Worm (Caenorhabditis elegans) whole organism, L1 larva: ENCODE data around the gene K09F6.15.
"Not testable (repeated sequence)": the region's sequence is repeated elsewhere in the genome, so short reads cannot be mapped to it uniquely, and the experiment has no call there.

Source experiments
- C34B4.2 ChIP-seq: sonication (generic microtip); optimal IDR thresholded peaks from 2 replicates; lab custom pipeline; 2017; ENCODE audit warnings: mild to moderate bottlenecking, missing genetic modification characterization, missing compliant biosample characterization
- F16B12.6 ChIP-seq: fragments of 150-350 bp; optimal IDR thresholded peaks from 2 replicates; lab custom pipeline; 2014; ENCODE audit warnings: missing biosample characterization, missing genetic modification characterization
- Y116A8C.19 ChIP-seq: sonication (generic microtip); optimal IDR thresholded peaks from 2 replicates; lab custom pipeline; 2016; ENCODE audit warnings: missing compliant biosample characterization, missing genetic modification characterization, borderline replicate concordance
- ama-1 ChIP-seq: fragments of 150-350 bp; optimal IDR thresholded peaks from 2 replicates; lab custom pipeline; 2014
- ceh-63 ChIP-seq: fragments of 200-800 bp; sonication (Bioruptor generic); optimal IDR thresholded peaks from 2 replicates; lab custom pipeline; 2018; ENCODE audit warnings: mild to moderate bottlenecking, missing genetic modification characterization, missing compliant biosample characterization
- ceh-8 ChIP-seq: fragments of 200-800 bp; sonication (Bioruptor generic); optimal IDR thresholded peaks from 2 replicates; lab custom pipeline; 2018; ENCODE audit warnings: mild to moderate bottlenecking, missing genetic modification characterization, moderate library complexity, missing compliant biosample characterization
- ceh-88 ChIP-seq: fragments of 200-800 bp; sonication (Bioruptor generic); IDR thresholded peaks from 2 replicates; pipeline ENCODE4 v1.3.6; 2022; ENCODE audit warnings: missing genetic modification characterization, missing compliant biosample characterization
- dpl-1 ChIP-seq, 3 experiments: fragments of 150-350 bp in 2 of 3; sonication (generic microtip) in 1 of 3; optimal IDR thresholded peaks; 2 replicates each; lab custom pipeline; 2014 to 2017; ENCODE audit warnings: missing biosample characterization in 3 of 3, missing genetic modification characterization in 3 of 3, missing genetic modification reagents in 3 of 3
- efl-1 ChIP-seq, 4 experiments: fragments of 150-350 bp; optimal IDR thresholded peaks in 3 of 4; peaks in 1 of 4; 1 replicate in 1 of 4; 2 replicates in 3 of 4; lab custom pipeline; 2014; ENCODE audit warnings: missing biosample characterization in 2 of 4, missing genetic modification characterization in 2 of 4, missing genetic modification reagents in 2 of 4
- egl-27 ChIP-seq, 2 experiments: fragments of 150-350 bp in 1 of 2; sonication (generic microtip); optimal IDR thresholded peaks; 3 replicates each; lab custom pipeline; 2017 to 2018; ENCODE audit warnings: missing biosample characterization in 2 of 2, missing genetic modification characterization in 2 of 2, missing genetic modification reagents in 2 of 2
- fkh-10 ChIP-seq: sonication (generic microtip); optimal IDR thresholded peaks from 2 replicates; lab custom pipeline; 2017; ENCODE audit warnings: missing biosample characterization, missing genetic modification reagents, missing genetic modification characterization
- fos-1 ChIP-seq: fragments of 150-350 bp; optimal IDR thresholded peaks from 2 replicates; lab custom pipeline; 2014; ENCODE audit warnings: missing biosample characterization, missing genetic modification characterization
- irx-1 ChIP-seq: sonication (generic microtip); optimal IDR thresholded peaks from 2 replicates; lab custom pipeline; 2016; ENCODE audit warnings: missing genetic modification characterization, missing compliant biosample characterization
- lir-3 ChIP-seq: sonication (generic microtip); optimal IDR thresholded peaks from 2 replicates; lab custom pipeline; 2016; ENCODE audit warnings: mild to moderate bottlenecking, missing genetic modification characterization, moderate library complexity, missing compliant biosample characterization; ENCODE audit not compliant: poor library complexity
- mef-2 ChIP-seq: fragments of 150-350 bp; optimal IDR thresholded peaks from 2 replicates; lab custom pipeline; 2014; ENCODE audit warnings: missing biosample characterization, missing genetic modification characterization
- nhr-12 ChIP-seq: sonication (generic microtip); optimal IDR thresholded peaks from 2 replicates; lab custom pipeline; 2017; ENCODE audit warnings: missing biosample characterization, missing genetic modification characterization
- nhr-20 ChIP-seq: sonication (generic microtip); optimal IDR thresholded peaks from 2 replicates; lab custom pipeline; 2016; ENCODE audit warnings: mild to moderate bottlenecking, missing genetic modification characterization, missing compliant biosample characterization
- nhr-71 ChIP-seq: sonication (generic microtip); optimal IDR thresholded peaks from 2 replicates; lab custom pipeline; 2016; ENCODE audit warnings: mild to moderate bottlenecking, missing genetic modification characterization, moderate library complexity, missing compliant biosample characterization
- nhr-84 ChIP-seq: sonication (generic microtip); optimal IDR thresholded peaks from 2 replicates; lab custom pipeline; 2017; ENCODE audit warnings: missing biosample characterization, missing genetic modification characterization
- nhr-85 ChIP-seq: sonication (generic microtip); peaks from one replicate; lab custom pipeline; 2016; ENCODE audit warnings: missing genetic modification characterization, inconsistent platforms, missing compliant biosample characterization
- nhr-90 ChIP-seq: sonication (generic microtip); optimal IDR thresholded peaks from 2 replicates; lab custom pipeline; 2016; ENCODE audit warnings: mild to moderate bottlenecking, missing genetic modification characterization, missing compliant biosample characterization; ENCODE audit not compliant: poor library complexity
- pax-3 ChIP-seq: fragments of 200-800 bp; sonication (Bioruptor generic); optimal IDR thresholded peaks from 2 replicates; lab custom pipeline; 2018; ENCODE audit warnings: mild to moderate bottlenecking, missing genetic modification characterization, moderate library complexity, missing compliant biosample characterization
- snpc-4 ChIP-seq: fragments of 150-350 bp; optimal IDR thresholded peaks from 2 replicates; lab custom pipeline; 2014; ENCODE audit warnings: missing biosample characterization, missing genetic modification characterization
- tbx-2 ChIP-seq: sonication (generic microtip); optimal IDR thresholded peaks from 2 replicates; lab custom pipeline; 2016; ENCODE audit warnings: missing genetic modification characterization, missing compliant biosample characterization
- unc-130 ChIP-seq: fragments of 150-350 bp; optimal IDR thresholded peaks from 2 replicates; lab custom pipeline; 2017; ENCODE audit warnings: missing biosample characterization, missing genetic modification characterization, inconsistent platforms
- unc-30 ChIP-seq: sonication (generic microtip); optimal IDR thresholded peaks from 2 replicates; lab custom pipeline; 2017; ENCODE audit warnings: missing biosample characterization, missing genetic modification characterization
- unc-62 ChIP-seq: fragments of 150-350 bp; optimal IDR thresholded peaks from 2 replicates; lab custom pipeline; 2014; ENCODE audit warnings: missing biosample characterization, missing genetic modification reagents, missing genetic modification characterization
- vab-15 ChIP-seq: sonication (generic microtip); optimal IDR thresholded peaks from 2 replicates; lab custom pipeline; 2017; ENCODE audit warnings: missing genotype, mild to moderate bottlenecking, missing genetic modification characterization, missing compliant biosample characterization
- zip-4 ChIP-seq: fragments of 200-800 bp; sonication (Bioruptor generic); optimal IDR thresholded peaks from 2 replicates; lab custom pipeline; 2018; ENCODE audit warnings: mild to moderate bottlenecking, missing genetic modification characterization, moderate library complexity, missing compliant biosample characterization
- ztf-11 ChIP-seq, 2 experiments: sonication (generic microtip); optimal IDR thresholded peaks; 2 replicates each; lab custom pipeline; 2016 to 2017; ENCODE audit warnings: missing genetic modification characterization in 2 of 2, missing biosample characterization in 1 of 2, missing compliant biosample characterization in 1 of 2

The K09F6.15 gene

ce11 chrII:2279839-2280238 is 2.5 kb upstream of the K09F6.15 start, which contains the start of gene K09F6.11 (continued):
- no peak for TF ChIP-seq nhr-12 (tag; lab: Kevin White, UChicago)

ce11 chrII:2279263-2279662 is 1.9 kb upstream of the K09F6.15 start, which contains the start of gene K09F6.6:
Gene K09F6.6 (minus strand): TSS chrII:2279305.
- TF ChIP-seq nhr-20 (tag; lab: Kevin White, UChicago) (no peak), fkh-10 (GFP tag; lab: Kevin White, UChicago) (no peak), nhr-90 (tag; lab: Kevin White, UChicago) (no peak), C34B4.2 (tag; lab: Kevin White, UChicago) (no peak), unc-30 (tag; lab: Kevin White, UChicago) (no peak), fos-1 (tag; lab: Kevin White, UChicago) (no peak)

- TF ChIP-seq tbx-2 (tag; lab: Kevin White, UChicago) (no peak), nhr-90 (tag; lab: Kevin White, UChicago) (no peak), unc-30 (tag; lab: Kevin White, UChicago) (no peak), dpl-1 (GFP tag; optimal IDR thresholded peaks at IDR 0.05; lab: Kevin White, UChicago) (no peak), egl-27 (tag; optimal IDR thresholded peaks at IDR 0.05; lab: Kevin White, UChicago) (no peak), zip-4 (no peak), ama-1 (lab: Kevin White, UChicago) (no peak), C34B4.2 (tag; lab: Kevin White, UChicago) (no peak), unc-130 (tag; lab: Kevin White, UChicago) (no peak), pax-3 (tag; lab: Kevin White, UChicago) (no peak), snpc-4 (tag; lab: Kevin White, UChicago) (no peak), Y116A8C.19 (tag; lab: Kevin White, UChicago) (no peak), mef-2 (tag; lab: Kevin White, UChicago) (no peak), fos-1 (tag; lab: Kevin White, UChicago) (no peak)
- TF ChIP-seq, all 84 proteins: peak for 0
These were observed 3.6 kb downstream of the K09F6.15 start for ce11 chrII:2273750-2274149.

ce11 chrII:2254861-2255260 is 22.5 kb downstream of the K09F6.15 start, which contains the start of gene K09F6.3:
Gene K09F6.3 (plus strand): TSS chrII:2255161.
- TF ChIP-seq ztf-11 (tag; optimal IDR thresholded peaks at IDR 0.05; lab: Kevin White, UChicago); ceh-63 (GFP tag; lab: Kevin White, UChicago); nhr-84 (tag; lab: Kevin White, UChicago): not testable (repeated sequence)
- TF ChIP-seq, all 84 proteins: peak for 0; not testable (repeated sequence) for 84

ce11 chrII:2253676-2254075 is 23.6 kb downstream of the K09F6.15 start:
- TF ChIP-seq unc-62 (GFP tag; lab: Kevin White, UChicago) (no peak), irx-1 (tag; lab: Kevin White, UChicago) (no peak), ceh-88 (GFP tag; lab: Robert Waterston, UW) (no peak), F16B12.6 (tag; lab: Kevin White, UChicago) (no peak), fos-1 (tag; lab: Kevin White, UChicago) (no peak), nhr-71 (tag; lab: Kevin White, UChicago) (no peak)

- TF ChIP-seq ceh-8: peak; percentile 8
- TF ChIP-seq vab-15 (tag; lab: Kevin White, UChicago): no peak
These were observed 25.7 kb downstream of the K09F6.15 start for ce11 chrII:2251617-2252016.

ce11 chrII:2243342-2243741 is 34.0 kb downstream of the K09F6.15 start, which contains the start of gene F54A3.2:
Gene F54A3.2 (plus strand): TSS chrII:2243642.
- TF ChIP-seq efl-1 (optimal IDR thresholded peaks at IDR 0.05; lab: Kevin White, UChicago) (no peak), efl-1 (GFP tag; optimal IDR thresholded peaks at IDR 0.05 in 1 of 2; lab: Kevin White, UChicago) (peak in 1 of 2 experiments; percentile 54), nhr-85 (tag; lab: Kevin White, UChicago) (peak; percentile 7), lir-3 (tag; lab: Kevin White, UChicago) (no peak)
- TF ChIP-seq, all 84 proteins: peak for 2
